Fruit fly (Drosophila melanogaster): ENCODE data around the gene ome.
A peak's percentile ranks its signal among the peaks of the same experiment; 100 is the strongest.

The ome gene

dm6 chr3L:14659954-14660907 is 12.4 kb upstream of the ome start (continued):
- TF ChIP-seq CG10979 (tag; optimal IDR thresholded peaks at IDR 0.05): peak; percentile 39
- TF ChIP-seq pros (GFP tag; optimal IDR thresholded peaks at IDR 0.05): peak; percentile 82
- no peak for TF ChIP-seq pum (GFP tag; optimal IDR thresholded peaks at IDR 0.05)
- TF ChIP-seq Bteb2 (GFP tag; optimal IDR thresholded peaks at IDR 0.05): no peak
- no peak for TF ChIP-seq CG12659 (GFP tag; optimal IDR thresholded peaks at IDR 0.05)
- TF ChIP-seq YL-1 (GFP tag; optimal IDR thresholded peaks at IDR 0.05): no peak
- no peak for TF ChIP-seq Sry-β (GFP tag; optimal IDR thresholded peaks at IDR 0.05)
- TF ChIP-seq CG10543 (GFP tag; optimal IDR thresholded peaks at IDR 0.05): no peak
- TF ChIP-seq CG10321 (GFP tag; IDR thresholded peaks at IDR 0.05): no peak
- TF ChIP-seq chinmo (GFP tag; IDR thresholded peaks at IDR 0.05; ENCODE audit: partially characterized antibody): 0 out of 4 replicates have a peak, but pooled peaks have one; percentile 24
- TF ChIP-seq gem (tag; optimal IDR thresholded peaks at IDR 0.05): peak; percentile 48
- no peak for TF ChIP-seq CG10366 (GFP tag; IDR thresholded peaks at IDR 0.05)
- TF ChIP-seq ftz-f1 (GFP tag; optimal IDR thresholded peaks at IDR 0.05): no peak
- no peak for TF ChIP-seq CG2202 (tag; optimal IDR thresholded peaks at IDR 0.05)
- peak; percentile 20 for TF ChIP-seq CG1529 (GFP tag; optimal IDR thresholded peaks at IDR 0.05)
- no peak for TF ChIP-seq CG2889 (GFP tag; IDR thresholded peaks at IDR 0.05)
- TF ChIP-seq z (GFP tag; IDR thresholded peaks at IDR 0.05): peak; percentile 89
- TF ChIP-seq CG14050 (GFP tag; IDR thresholded peaks at IDR 0.05): no peak
- TF ChIP-seq CG13287 (GFP tag; IDR thresholded peaks at IDR 0.05; ENCODE audit: partially characterized antibody): peak; percentile 16; the same call in 1 of the 2 replicates
- no peak for TF ChIP-seq Bgb (GFP tag; IDR thresholded peaks at IDR 0.05; ENCODE audit: partially characterized antibody)
- TF ChIP-seq scrt (GFP tag; optimal IDR thresholded peaks at IDR 0.05): peak; percentile 97
- no peak for TF ChIP-seq CG2712 (tag; optimal IDR thresholded peaks at IDR 0.05)
- no peak for TF ChIP-seq peb (GFP tag; IDR thresholded peaks at IDR 0.05)
- TF ChIP-seq ara (GFP tag; IDR thresholded peaks at IDR 0.05): no peak
- TF ChIP-seq CG7839 (tag; optimal IDR thresholded peaks at IDR 0.05): no peak
- peak; percentile 78 for TF ChIP-seq CG4360 (GFP tag; IDR thresholded peaks at IDR 0.05)
- TF ChIP-seq lmd (GFP tag; IDR thresholded peaks at IDR 0.05): no peak
- no peak for TF ChIP-seq Dip2 (GFP tag; IDR thresholded peaks at IDR 0.05)
- 0 out of 2 replicates have a peak, but pooled peaks have one; percentile 27 for TF ChIP-seq bbx (GFP tag; IDR thresholded peaks at IDR 0.05; ENCODE audit: partially characterized antibody)
- no peak for TF ChIP-seq BEAF-32 (GFP tag; optimal IDR thresholded peaks at IDR 0.05)
- TF ChIP-seq stc (GFP tag; IDR thresholded peaks at IDR 0.05): no peak
- TF ChIP-seq dati (GFP tag; IDR thresholded peaks at IDR 0.05): no peak
- peak; percentile 2 for TF ChIP-seq Sox102F (GFP tag; optimal IDR thresholded peaks at IDR 0.05)
- TF ChIP-seq CG17359 (tag; optimal IDR thresholded peaks at IDR 0.05): peak; percentile 12
- no peak for TF ChIP-seq emc (GFP tag; optimal IDR thresholded peaks at IDR 0.05)
- no peak for TF ChIP-seq dimm (GFP tag; IDR thresholded peaks at IDR 0.05)
- no peak for TF ChIP-seq ind (GFP tag; optimal IDR thresholded peaks at IDR 0.05)
- peak; percentile 71 for TF ChIP-seq Blimp-1 (GFP tag; optimal IDR thresholded peaks at IDR 0.05)
- no peak for TF ChIP-seq tup (GFP tag; optimal IDR thresholded peaks at IDR 0.05)
- no peak for TF ChIP-seq CG3163 (GFP tag; optimal IDR thresholded peaks at IDR 0.05)
- peak; percentile 70 for TF ChIP-seq Med (GFP tag)
- TF ChIP-seq Lhr (GFP tag; optimal IDR thresholded peaks at IDR 0.05): no peak
- TF ChIP-seq ci (GFP tag; IDR thresholded peaks at IDR 0.05): 0 out of 3 replicates have a peak, but pooled peaks have one; percentile 15
- TF ChIP-seq nerfin-1 (tag; optimal IDR thresholded peaks at IDR 0.05): peak; percentile 80
- no peak for TF ChIP-seq lilli (GFP tag; optimal IDR thresholded peaks at IDR 0.05)
- TF ChIP-seq CG30403 (GFP tag; optimal IDR thresholded peaks at IDR 0.05): no peak
- no peak for TF ChIP-seq CG10267 (tag; optimal IDR thresholded peaks at IDR 0.05)
- no peak; the same call in 1 of the 2 replicates for TF ChIP-seq crol (GFP tag; IDR thresholded peaks at IDR 0.05)

Data from whole organism, embryonic.